Worm (Caenorhabditis elegans) whole organism, young adult: ENCODE results near the gene ntl-9.

Source experiments
- B0261.1 ChIP-seq: sonication (generic microtip); optimal IDR thresholded peaks from 2 replicates; lab custom pipeline; 2016; ENCODE audit warnings: mild to moderate bottlenecking, missing genetic modification characterization, moderate library complexity, missing compliant biosample characterization
- B0336.3 ChIP-seq: fragments of 200-800 bp; sonication (Bioruptor generic); IDR thresholded peaks from 2 replicates; pipeline ENCODE4 v1.3.6; 2022; ENCODE audit warnings: missing genetic modification characterization, missing compliant biosample characterization
- C06A6.2 ChIP-seq: fragments of 200-800 bp; sonication (Bioruptor generic); conservative IDR thresholded peaks from 2 replicates; pipeline ENCODE4 v1.3.6; 2022; ENCODE audit warnings: missing genetic modification characterization, missing compliant biosample characterization
- F22D6.2 ChIP-seq: sonication (generic microtip); optimal IDR thresholded peaks from 2 replicates; lab custom pipeline; 2016; ENCODE audit warnings: mild to moderate bottlenecking, missing genetic modification characterization, missing compliant biosample characterization
- F39B2.1 ChIP-seq: fragments of 200-800 bp; sonication (Bioruptor generic); IDR thresholded peaks from 2 replicates; pipeline ENCODE4 v1.3.6; 2022; ENCODE audit warnings: missing genetic modification reagents, missing genetic modification characterization, missing compliant biosample characterization
- F55B11.4 ChIP-seq: sonication (generic microtip); optimal IDR thresholded peaks from 2 replicates; lab custom pipeline; 2016; ENCODE audit warnings: missing compliant biosample characterization, missing genetic modification characterization, borderline replicate concordance; ENCODE audit not compliant: insufficient read depth
- Y53F4B.3 ChIP-seq: fragments of 200-800 bp; sonication (Bioruptor generic); IDR thresholded peaks from 2 replicates; pipeline ENCODE4 v1.3.6; 2022; ENCODE audit warnings: missing genetic modification reagents, missing genetic modification characterization, missing compliant biosample characterization
- Y56A3A.18 ChIP-seq: fragments of 200-800 bp; sonication (Bioruptor generic); IDR thresholded peaks from 2 replicates; pipeline ENCODE4 v1.3.6; 2022; ENCODE audit warnings: missing genetic modification reagents, missing genetic modification characterization, missing compliant biosample characterization
- Y67H2A.10 ChIP-seq: fragments of 200-800 bp; sonication (Bioruptor generic); conservative IDR thresholded peaks from 2 replicates; pipeline ENCODE4 v1.3.6; 2022; ENCODE audit warnings: missing genetic modification reagents, missing genetic modification characterization, missing compliant biosample characterization
- ZK185.1 ChIP-seq: sonication (generic microtip); optimal IDR thresholded peaks from 2 replicates; lab custom pipeline; 2016; ENCODE audit warnings: mild to moderate bottlenecking, missing genetic modification characterization, missing compliant biosample characterization; ENCODE audit not compliant: poor library complexity, severe bottlenecking
- akir-1 ChIP-seq: fragments of 200-800 bp; sonication (Bioruptor generic); optimal IDR thresholded peaks from 2 replicates; lab custom pipeline; 2018; ENCODE audit warnings: mild to moderate bottlenecking, missing genetic modification characterization, moderate library complexity, missing compliant biosample characterization
- atf-7 ChIP-seq: sonication (generic microtip); optimal IDR thresholded peaks from 2 replicates; lab custom pipeline; 2017; ENCODE audit warnings: mild to moderate bottlenecking, missing genetic modification characterization, missing compliant biosample characterization
- athp-1 ChIP-seq: sonication (generic microtip); optimal IDR thresholded peaks from 2 replicates; lab custom pipeline; 2017; ENCODE audit warnings: mild to moderate bottlenecking, missing genetic modification characterization, missing compliant biosample characterization
- attf-6 ChIP-seq: fragments of 200-800 bp; sonication (Bioruptor generic); IDR thresholded peaks from 2 replicates; pipeline ENCODE4 v1.3.6; 2022; ENCODE audit warnings: missing genetic modification reagents, missing genetic modification characterization, missing compliant biosample characterization
- cebp-1 ChIP-seq, 2 experiments: fragments of 200-800 bp in 1 of 2; sonication (Bioruptor generic) in 1 of 2; sonication (generic microtip) in 1 of 2; IDR thresholded peaks in 1 of 2; optimal IDR thresholded peaks in 1 of 2; 2 replicates each; pipeline versions ENCODE4 v1.3.6 to Lab custom; 2017 to 2022; ENCODE audit warnings: missing compliant biosample characterization in 2 of 2, missing genetic modification characterization in 2 of 2, mild to moderate bottlenecking in 1 of 2, missing genetic modification reagents in 1 of 2, moderate library complexity in 1 of 2
- cebp-2 ChIP-seq: fragments of 200-800 bp; sonication (Bioruptor generic); IDR thresholded peaks from 2 replicates; pipeline ENCODE4 v1.3.6; 2022; ENCODE audit warnings: missing genetic modification characterization, missing compliant biosample characterization
- ceh-100 ChIP-seq: fragments of 200-800 bp; sonication (Bioruptor generic); IDR thresholded peaks from 2 replicates; pipeline ENCODE4 v1.3.6; 2022; ENCODE audit warnings: missing genetic modification reagents, missing genetic modification characterization, missing compliant biosample characterization
- chd-7 ChIP-seq: sonication (generic microtip); optimal IDR thresholded peaks from 2 replicates; lab custom pipeline; 2016; ENCODE audit warnings: mild to moderate bottlenecking, missing genetic modification characterization, moderate library complexity, missing compliant biosample characterization
- ekl-4 ChIP-seq: fragments of 200-800 bp; sonication (Bioruptor generic); IDR thresholded peaks from 2 replicates; pipeline ENCODE4 v1.3.6; 2022; ENCODE audit warnings: missing genetic modification reagents, missing genetic modification characterization, missing compliant biosample characterization
- hmg-1.2 ChIP-seq: fragments of 200-800 bp; sonication (Bioruptor generic); IDR thresholded peaks from 2 replicates; pipeline ENCODE4 v1.3.6; 2022; ENCODE audit warnings: missing genetic modification reagents, missing genetic modification characterization, missing compliant biosample characterization
- lag-1 ChIP-seq: fragments of 200-800 bp; sonication (Bioruptor generic); IDR thresholded peaks from 2 replicates; pipeline ENCODE4 v1.3.6; 2022; ENCODE audit warnings: missing genetic modification reagents, missing genetic modification characterization, missing compliant biosample characterization
- let-526 ChIP-seq: fragments of 200-800 bp; sonication (Bioruptor generic); IDR thresholded peaks from 2 replicates; pipeline ENCODE4 v1.3.6; 2022; ENCODE audit warnings: missing genetic modification reagents, missing genetic modification characterization, missing compliant biosample characterization
- lin-40 ChIP-seq: sonication (generic microtip); optimal IDR thresholded peaks from 2 replicates; lab custom pipeline; 2016; ENCODE audit warnings: missing genetic modification characterization, mild to moderate bottlenecking, missing compliant biosample characterization, missing genotype, missing genetic modification reagents
- lir-1 ChIP-seq: fragments of 200-800 bp; sonication (Bioruptor generic); conservative IDR thresholded peaks from 2 replicates; pipeline ENCODE4 v1.3.6; 2022; ENCODE audit warnings: missing genetic modification reagents, missing genetic modification characterization, missing compliant biosample characterization
- lsl-1 ChIP-seq: fragments of 200-800 bp; sonication (Bioruptor generic); optimal IDR thresholded peaks from 2 replicates; lab custom pipeline; 2018; ENCODE audit warnings: mild to moderate bottlenecking, missing genetic modification characterization, moderate library complexity, missing compliant biosample characterization
- lsy-27 ChIP-seq: sonication (generic microtip); optimal IDR thresholded peaks from 2 replicates; lab custom pipeline; 2017; ENCODE audit warnings: missing genetic modification characterization, mild to moderate bottlenecking, missing compliant biosample characterization, antibody characterized with exemption, missing genotype, borderline replicate concordance; ENCODE audit not compliant: insufficient read depth
- madf-10 ChIP-seq: sonication (generic microtip); optimal IDR thresholded peaks from 2 replicates; lab custom pipeline; 2016; ENCODE audit warnings: mild to moderate bottlenecking, missing genetic modification characterization, missing compliant biosample characterization
- madf-3 ChIP-seq: fragments of 200-800 bp; sonication (Bioruptor generic); IDR thresholded peaks from 2 replicates; pipeline ENCODE4 v1.3.6; 2022; ENCODE audit warnings: missing genetic modification reagents, missing genetic modification characterization, missing compliant biosample characterization
- madf-6 ChIP-seq: fragments of 200-800 bp; sonication (Bioruptor generic); IDR thresholded peaks from 2 replicates; pipeline ENCODE4 v1.3.6; 2022; ENCODE audit warnings: missing genetic modification reagents, missing genetic modification characterization, missing compliant biosample characterization
- mcd-1 ChIP-seq: fragments of 200-800 bp; sonication (Bioruptor generic); IDR thresholded peaks from 2 replicates; pipeline ENCODE4 v1.3.6; 2022; ENCODE audit warnings: missing genetic modification reagents, missing genetic modification characterization, missing compliant biosample characterization
- mel-28 ChIP-seq: sonication (generic microtip); optimal IDR thresholded peaks from 2 replicates; lab custom pipeline; 2016; ENCODE audit warnings: borderline replicate concordance, mild to moderate bottlenecking, missing genetic modification characterization, missing compliant biosample characterization
- mes-4 ChIP-seq: sonication (generic microtip); optimal IDR thresholded peaks from 2 replicates; lab custom pipeline; 2016; ENCODE audit warnings: missing genotype, missing genetic modification characterization, missing compliant biosample characterization
- nfya-2 ChIP-seq: fragments of 200-800 bp; sonication (Bioruptor generic); IDR thresholded peaks from 2 replicates; pipeline ENCODE4 v1.3.6; 2022; ENCODE audit warnings: missing genetic modification reagents, missing genetic modification characterization, missing compliant biosample characterization
- nhr-179 ChIP-seq: sonication (generic microtip); optimal IDR thresholded peaks from 2 replicates; lab custom pipeline; 2016; ENCODE audit warnings: mild to moderate bottlenecking, missing genetic modification characterization, missing compliant biosample characterization
- nhr-27 ChIP-seq: fragments of 200-800 bp; sonication (Bioruptor generic); optimal IDR thresholded peaks from 2 replicates; lab custom pipeline; 2018; ENCODE audit warnings: mild to moderate bottlenecking, missing genetic modification characterization, moderate library complexity, missing compliant biosample characterization
- rcor-1 ChIP-seq: fragments of 200-800 bp; sonication (Bioruptor generic); IDR thresholded peaks from 2 replicates; pipeline ENCODE4 v1.3.6; 2022; ENCODE audit warnings: missing genetic modification reagents, missing genetic modification characterization, missing compliant biosample characterization
- rec-8 ChIP-seq, 2 experiments: sonication (generic microtip); optimal IDR thresholded peaks; 2 replicates each; lab custom pipeline; 2016; ENCODE audit warnings: mild to moderate bottlenecking in 2 of 2, missing genetic modification characterization in 2 of 2, missing genetic modification reagents in 2 of 2, missing genotype in 2 of 2, missing biosample characterization in 1 of 2, missing compliant biosample characterization in 1 of 2, moderate library complexity in 1 of 2
- sdz-38 ChIP-seq: sonication (generic microtip); optimal IDR thresholded peaks from 2 replicates; lab custom pipeline; 2016; ENCODE audit warnings: missing genotype, missing genetic modification characterization, missing compliant biosample characterization
- snpc-1.3 ChIP-seq: sonication (generic microtip); optimal IDR thresholded peaks from 2 replicates; lab custom pipeline; 2017; ENCODE audit warnings: missing genetic modification characterization, mild to moderate bottlenecking, missing compliant biosample characterization, antibody characterized with exemption, moderate library complexity, missing genotype, missing genetic modification reagents; ENCODE audit not compliant: insufficient read depth
- snpc-3.4 ChIP-seq: sonication (generic microtip); optimal IDR thresholded peaks from 2 replicates; lab custom pipeline; 2017; ENCODE audit warnings: missing genetic modification characterization, mild to moderate bottlenecking, missing compliant biosample characterization, antibody characterized with exemption, moderate library complexity, missing genotype, missing genetic modification reagents
- snpc-4 ChIP-seq, 5 experiments: fragments of 150-350 bp in 1 of 5; sonication (generic microtip) in 4 of 5; optimal IDR thresholded peaks; 2 replicates each; lab custom pipeline; 2014 to 2018; ENCODE audit warnings: missing genetic modification characterization in 5 of 5, missing biosample characterization in 3 of 5, antibody characterized with exemption in 2 of 5, mild to moderate bottlenecking in 2 of 5, missing compliant biosample characterization in 2 of 5, missing genotype in 2 of 5, moderate library complexity in 2 of 5, missing genetic modification reagents in 1 of 5
- sptf-2 ChIP-seq: fragments of 200-800 bp; sonication (Bioruptor generic); optimal IDR thresholded peaks from 2 replicates; lab custom pipeline; 2018; ENCODE audit warnings: mild to moderate bottlenecking, missing genetic modification characterization, missing compliant biosample characterization
- tlf-1 ChIP-seq: fragments of 200-800 bp; sonication (Bioruptor generic); optimal IDR thresholded peaks from 2 replicates; lab custom pipeline; 2018; ENCODE audit warnings: mild to moderate bottlenecking, missing genetic modification characterization, missing compliant biosample characterization
- ztf-18 ChIP-seq: sonication (generic microtip); optimal IDR thresholded peaks from 2 replicates; lab custom pipeline; 2016; ENCODE audit warnings: missing genotype, mild to moderate bottlenecking, missing genetic modification characterization, missing compliant biosample characterization
- ztf-3 ChIP-seq: fragments of 200-800 bp; sonication (Bioruptor generic); optimal IDR thresholded peaks from 2 replicates; lab custom pipeline; 2018; ENCODE audit warnings: mild to moderate bottlenecking, missing genetic modification characterization, missing compliant biosample characterization
- ztf-6 ChIP-seq: fragments of 200-800 bp; sonication (Bioruptor generic); IDR thresholded peaks from 2 replicates; pipeline ENCODE4 v1.3.6; 2022; ENCODE audit warnings: missing genetic modification reagents, missing genetic modification characterization, missing compliant biosample characterization

The ntl-9 gene

DNA sequence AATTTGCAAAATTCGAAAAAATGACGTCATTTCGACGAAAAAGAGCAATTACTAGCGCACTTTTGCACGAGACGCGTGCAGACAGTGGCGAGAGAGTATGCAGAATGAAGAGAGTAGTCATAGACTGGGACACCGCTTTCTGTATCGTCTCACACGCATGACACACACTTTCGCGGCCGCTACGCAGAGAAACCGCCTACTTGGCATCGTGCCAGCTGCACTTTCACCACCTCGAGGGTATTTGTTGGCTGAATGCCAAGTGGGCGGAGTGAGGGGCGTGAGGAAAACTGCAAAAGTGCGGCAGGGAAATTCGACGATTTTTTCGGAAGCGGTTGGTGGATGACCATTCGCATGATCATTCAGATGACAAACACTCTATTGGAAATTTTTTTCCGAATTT is 44.6 kb upstream of the ntl-9 start (continued):
- TF ChIP-seq tlf-1 = peak; percentile 98
- TF ChIP-seq let-526 (GFP tag; lab: Robert Waterston, UW) = peak; percentile 99
- peak; percentile 37 for TF ChIP-seq B0261.1
- peak; percentile 95 for TF ChIP-seq hmg-1.2 (GFP tag; lab: Robert Waterston, UW)
- no peak for TF ChIP-seq sdz-38
- TF ChIP-seq rcor-1 (GFP tag; lab: Robert Waterston, UW) = peak; percentile 96
- TF ChIP-seq F55B11.4 (tag; lab: Kevin White, UChicago) = no peak
- TF ChIP-seq C06A6.2 = peak; percentile 100
- TF ChIP-seq snpc-4 (GFP tag; optimal IDR thresholded peaks at IDR 0.05; lab: Kevin White, UChicago) = peak; percentile 69
- peak; percentile 77 to 91 (median 82) for TF ChIP-seq snpc-4 (tag; optimal IDR thresholded peaks at IDR 0.05; lab: Kevin White, UChicago)
- TF ChIP-seq nhr-27 (tag; lab: Kevin White, UChicago) = peak; percentile 80
- no peak for TF ChIP-seq mes-4 (tag; lab: Kevin White, UChicago)
- no peak for TF ChIP-seq nfya-2
- TF ChIP-seq nhr-179 (tag; lab: Kevin White, UChicago) = no peak
- peak; percentile 49 for TF ChIP-seq lsl-1 (GFP tag; lab: Kevin White, UChicago)
- peak; percentile 87 for TF ChIP-seq cebp-1 (GFP tag; IDR thresholded peaks at IDR 0.05; lab: Robert Waterston, UW)
- TF ChIP-seq cebp-1 (tag; optimal IDR thresholded peaks at IDR 0.05; lab: Kevin White, UChicago) = peak; percentile 98
- peak; percentile 100 for TF ChIP-seq atf-7 (tag; lab: Kevin White, UChicago)
- TF ChIP-seq madf-3 (GFP tag; lab: Robert Waterston, UW) = peak; percentile 95
- TF ChIP-seq ztf-18 (tag; lab: Kevin White, UChicago) = peak; percentile 87
- peak; percentile 86; the same call in 1 of the 2 replicates for TF ChIP-seq lag-1 (GFP tag; lab: Robert Waterston, UW)
- TF ChIP-seq Y56A3A.18 = peak; percentile 88
- peak; percentile 100 for TF ChIP-seq B0336.3 (GFP tag; lab: Robert Waterston, UW)
- peak; percentile 78 for TF ChIP-seq madf-6
- no peak for TF ChIP-seq lsy-27
- peak; percentile 96 for TF ChIP-seq ZK185.1 (tag; lab: Kevin White, UChicago)
- TF ChIP-seq ekl-4 (GFP tag; lab: Robert Waterston, UW) = peak; percentile 98
- peak; percentile 86 for TF ChIP-seq akir-1 (GFP tag; lab: Kevin White, UChicago)
- TF ChIP-seq Y53F4B.3 (GFP tag; lab: Robert Waterston, UW) = no peak
- TF ChIP-seq cebp-2 (GFP tag; lab: Robert Waterston, UW) = no peak
- no peak for TF ChIP-seq F39B2.1 (GFP tag; lab: Robert Waterston, UW)
- peak; percentile 90 for TF ChIP-seq ceh-100 (GFP tag; lab: Robert Waterston, UW)
- TF ChIP-seq snpc-1.3 (tag; lab: Kevin White, UChicago) = no peak
- TF ChIP-seq snpc-3.4 (tag; lab: Kevin White, UChicago) = no peak
- TF ChIP-seq sptf-2 (GFP tag; lab: Kevin White, UChicago) = peak; percentile 58
- TF ChIP-seq ztf-6 (GFP tag; lab: Robert Waterston, UW) = peak; percentile 96
- peak; percentile 99 for TF ChIP-seq lin-40 (tag; lab: Kevin White, UChicago)
- TF ChIP-seq F22D6.2 (tag; lab: Kevin White, UChicago) = peak; percentile 93
- peak; percentile 97 for TF ChIP-seq mcd-1 (GFP tag; lab: Robert Waterston, UW)
- TF ChIP-seq lir-1 (GFP tag; lab: Robert Waterston, UW) = peak; percentile 96
- TF ChIP-seq chd-7 (tag; lab: Kevin White, UChicago) = peak; percentile 100
- no peak for TF ChIP-seq rec-8 (tag; optimal IDR thresholded peaks at IDR 0.05; lab: Kevin White, UChicago)
- TF ChIP-seq madf-10 (tag; lab: Kevin White, UChicago) = peak; percentile 95
- peak; percentile 48 for TF ChIP-seq mel-28 (tag; lab: Kevin White, UChicago)
- peak; percentile 98 for TF ChIP-seq ztf-3
- peak; percentile 96 for TF ChIP-seq athp-1
- 0 out of 2 replicates have a peak, but pooled peaks have one; percentile 62 for TF ChIP-seq attf-6 (GFP tag; lab: Robert Waterston, UW)
- peak; percentile 89 for TF ChIP-seq Y67H2A.10 (GFP tag; lab: Robert Waterston, UW)
